Fruit fly (Drosophila melanogaster): Measurements from ENCODE around the gene CG5181.

DNA sequence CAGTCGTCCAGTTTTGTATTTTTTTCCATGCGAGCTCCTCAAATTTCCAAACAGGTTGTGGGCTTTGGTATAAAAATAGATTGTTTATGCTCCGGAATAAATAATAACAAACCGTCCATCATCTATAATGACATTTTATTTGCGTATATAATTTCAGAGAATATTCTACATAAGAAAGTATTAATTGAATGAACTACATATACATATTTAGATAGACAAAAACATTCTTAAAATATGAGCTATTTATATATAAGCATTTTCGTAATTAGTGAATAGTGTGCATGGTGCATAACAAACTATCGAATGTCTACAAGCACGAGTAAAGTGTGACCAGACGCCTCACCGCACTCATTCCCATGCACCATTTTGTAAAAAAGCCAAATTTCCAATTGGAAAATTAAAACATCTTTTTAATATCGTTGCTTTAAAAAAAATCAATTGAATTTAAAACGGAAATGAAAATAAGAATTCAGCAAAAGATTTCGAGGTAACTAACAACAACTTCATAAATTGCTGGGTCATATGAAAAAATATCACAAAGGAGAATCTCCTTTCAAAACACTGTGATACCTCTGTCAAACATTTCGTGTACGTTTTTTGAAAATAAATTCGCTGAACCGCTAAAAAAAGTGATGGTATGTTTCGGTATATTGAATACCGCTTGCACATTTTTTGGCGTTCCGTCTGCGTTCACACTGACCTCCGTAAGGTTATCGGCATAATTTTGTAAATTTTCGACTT, 16.9 kb upstream of the CG5181 start, which contains the start of gene muc:
- no peak for TF ChIP-seq CG8478 (optimal IDR thresholded peaks at IDR 0.05)
- no peak for TF ChIP-seq CTCF (optimal IDR thresholded peaks at IDR 0.05)

All from S2 (cell line).